Worm (Caenorhabditis elegans) whole organism, L4 larva: Measurements from ENCODE around the gene cpr-9.

ENCODE experiments used
- D1046.2 ChIP-seq: fragments of 200-800 bp; sonication (Bioruptor generic); IDR thresholded peaks from 2 replicates; pipeline ENCODE4 v1.3.6; 2022; ENCODE audit warnings: missing genetic modification characterization, missing compliant biosample characterization
- T20F7.1 ChIP-seq: fragments of 200-800 bp; sonication (Bioruptor generic); optimal IDR thresholded peaks from 2 replicates; lab custom pipeline; 2018; ENCODE audit warnings: mild to moderate bottlenecking, missing genetic modification characterization, missing compliant biosample characterization
- T26A8.4 ChIP-seq: fragments of 200-800 bp; sonication (Bioruptor generic); IDR thresholded peaks from 2 replicates; pipeline ENCODE4 v1.3.6; 2022; ENCODE audit warnings: missing genetic modification characterization, missing compliant biosample characterization
- Y48G9A.11 ChIP-seq: fragments of 200-800 bp; sonication (Bioruptor generic); IDR thresholded peaks from 2 replicates; pipeline ENCODE4 v1.3.6; 2022; ENCODE audit warnings: missing genetic modification reagents, missing genetic modification characterization, missing compliant biosample characterization
- ceh-20 ChIP-seq: fragments of 200-800 bp; sonication (Bioruptor generic); IDR thresholded peaks from 2 replicates; pipeline ENCODE4 v1.3.6; 2022; ENCODE audit warnings: missing genetic modification reagents, missing genetic modification characterization, missing compliant biosample characterization
- ceh-28 ChIP-seq: fragments of 150-350 bp; optimal IDR thresholded peaks from 2 replicates; lab custom pipeline; 2014; ENCODE audit warnings: missing biosample characterization, missing genetic modification reagents, missing genetic modification characterization
- ceh-32 ChIP-seq: sonication (generic microtip); optimal IDR thresholded peaks from 2 replicates; lab custom pipeline; 2016; ENCODE audit warnings: mild to moderate bottlenecking, missing genetic modification characterization, missing compliant biosample characterization; ENCODE audit not compliant: poor library complexity
- ceh-62 ChIP-seq: sonication (generic microtip); optimal IDR thresholded peaks from 2 replicates; lab custom pipeline; 2017; ENCODE audit warnings: missing biosample characterization, missing genetic modification characterization
- ceh-82 ChIP-seq: sonication (generic microtip); optimal IDR thresholded peaks from 2 replicates; lab custom pipeline; 2017; ENCODE audit warnings: missing biosample characterization, missing genetic modification characterization
- ctbp-1 ChIP-seq: fragments of 200-800 bp; sonication (Bioruptor generic); IDR thresholded peaks from 2 replicates; pipeline ENCODE4 v1.3.6; 2022; ENCODE audit warnings: missing genetic modification reagents, missing genetic modification characterization, missing compliant biosample characterization
- daf-16 ChIP-seq, 3 experiments: sonication (generic microtip); optimal IDR thresholded peaks; 2 replicates each; lab custom pipeline; 2016 to 2017; ENCODE audit warnings: missing genetic modification characterization in 3 of 3, missing genetic modification reagents in 3 of 3, mild to moderate bottlenecking in 2 of 3, missing compliant biosample characterization in 2 of 3, missing biosample characterization in 1 of 3, moderate library complexity in 1 of 3
- daf-8 ChIP-seq: fragments of 200-800 bp; sonication (Bioruptor generic); IDR thresholded peaks from 2 replicates; pipeline ENCODE4 v1.3.6; 2022; ENCODE audit warnings: missing genetic modification characterization, missing compliant biosample characterization
- dpl-1 ChIP-seq: fragments of 150-350 bp; optimal IDR thresholded peaks from 2 replicates; lab custom pipeline; 2014; ENCODE audit warnings: missing biosample characterization, missing genetic modification reagents, missing genetic modification characterization
- duxl-1 ChIP-seq: sonication (generic microtip); optimal IDR thresholded peaks from 2 replicates; lab custom pipeline; 2016; ENCODE audit warnings: mild to moderate bottlenecking, missing genetic modification characterization, moderate library complexity, missing compliant biosample characterization; ENCODE audit not compliant: poor library complexity
- dve-1 ChIP-seq: sonication (generic microtip); optimal IDR thresholded peaks from 2 replicates; lab custom pipeline; 2017; ENCODE audit warnings: antibody characterized with exemption, mild to moderate bottlenecking, missing genetic modification characterization, missing compliant biosample characterization; ENCODE audit not compliant: insufficient read depth
- egl-27 ChIP-seq: sonication (generic microtip); optimal IDR thresholded peaks from 3 replicates; lab custom pipeline; 2017; ENCODE audit warnings: missing biosample characterization, missing genetic modification reagents, missing genetic modification characterization
- fkh-10 ChIP-seq: fragments of 150-350 bp; optimal IDR thresholded peaks from 2 replicates; lab custom pipeline; 2014; ENCODE audit warnings: missing biosample characterization, missing genetic modification reagents, missing genetic modification characterization
- hlh-11 ChIP-seq: fragments of 200-800 bp; sonication (Bioruptor generic); optimal IDR thresholded peaks from 2 replicates; lab custom pipeline; 2018; ENCODE audit warnings: mild to moderate bottlenecking, missing genetic modification characterization, missing compliant biosample characterization
- hmg-1.1 ChIP-seq: fragments of 200-800 bp; sonication (Bioruptor generic); IDR thresholded peaks from 2 replicates; pipeline ENCODE4 v1.3.6; 2022; ENCODE audit warnings: missing genetic modification reagents, missing genetic modification characterization, missing compliant biosample characterization
- lin-13 ChIP-seq: fragments of 150-350 bp; optimal IDR thresholded peaks from 2 replicates; lab custom pipeline; 2014; ENCODE audit warnings: missing biosample characterization, missing genetic modification reagents, missing genetic modification characterization
- lin-29 ChIP-seq: fragments of 200-800 bp; sonication (Bioruptor generic); IDR thresholded peaks from 2 replicates; pipeline ENCODE4 v1.3.6; 2022; ENCODE audit warnings: missing genetic modification reagents, missing genetic modification characterization, missing compliant biosample characterization
- lin-38 ChIP-seq: fragments of 200-800 bp; sonication (Bioruptor generic); IDR thresholded peaks from 2 replicates; pipeline ENCODE4 v1.3.6; 2022; ENCODE audit warnings: missing genetic modification reagents, missing genetic modification characterization, missing compliant biosample characterization
- lir-3 ChIP-seq: sonication (generic microtip); optimal IDR thresholded peaks from 2 replicates; lab custom pipeline; 2016; ENCODE audit warnings: mild to moderate bottlenecking, missing genetic modification characterization, missing compliant biosample characterization
- lsy-2 ChIP-seq, 2 experiments: fragments of 150-350 bp in 1 of 2; sonication (generic microtip) in 1 of 2; optimal IDR thresholded peaks; 2 replicates each; lab custom pipeline; 2014 to 2017; ENCODE audit warnings: missing biosample characterization in 2 of 2, missing genetic modification characterization in 2 of 2
- madf-9 ChIP-seq: fragments of 200-800 bp; sonication (Bioruptor generic); conservative IDR thresholded peaks from 2 replicates; pipeline ENCODE4 v1.3.6; 2022; ENCODE audit warnings: missing genetic modification reagents, missing genetic modification characterization, missing compliant biosample characterization
- mdl-1 ChIP-seq, 2 experiments: fragments of 150-350 bp in 1 of 2; sonication (generic microtip) in 1 of 2; optimal IDR thresholded peaks; 2 replicates each; lab custom pipeline; 2014 to 2017; ENCODE audit warnings: missing biosample characterization in 2 of 2, missing genetic modification characterization in 2 of 2
- mep-1 ChIP-seq: fragments of 150-350 bp; sonication (generic microtip); optimal IDR thresholded peaks from 3 replicates; lab custom pipeline; 2014; ENCODE audit warnings: missing biosample characterization, missing genetic modification characterization
- mes-2 ChIP-seq: sonication (generic microtip); optimal IDR thresholded peaks from 2 replicates; lab custom pipeline; 2016; ENCODE audit warnings: missing genotype, mild to moderate bottlenecking, missing genetic modification characterization, missing compliant biosample characterization; ENCODE audit not compliant: poor library complexity, severe bottlenecking
- nhr-102 ChIP-seq: sonication (generic microtip); optimal IDR thresholded peaks from 2 replicates; lab custom pipeline; 2016; ENCODE audit warnings: mild to moderate bottlenecking, missing genetic modification characterization, moderate library complexity, missing compliant biosample characterization
- nhr-11 ChIP-seq: fragments of 150-350 bp; optimal IDR thresholded peaks from 2 replicates; lab custom pipeline; 2014; ENCODE audit warnings: missing biosample characterization, missing genetic modification characterization
- nhr-237 ChIP-seq: sonication (generic microtip); optimal IDR thresholded peaks from 2 replicates; lab custom pipeline; 2017; ENCODE audit warnings: missing biosample characterization, missing genetic modification characterization
- nhr-25 ChIP-seq: sonication (generic microtip); optimal IDR thresholded peaks from 2 replicates; lab custom pipeline; 2017; ENCODE audit warnings: missing genetic modification characterization, mild to moderate bottlenecking, missing compliant biosample characterization, antibody characterized with exemption, moderate library complexity, borderline replicate concordance; ENCODE audit not compliant: insufficient read depth
- nhr-28 ChIP-seq: fragments of 150-350 bp; optimal IDR thresholded peaks from 2 replicates; lab custom pipeline; 2014; ENCODE audit warnings: missing biosample characterization, missing genetic modification characterization
- nhr-48 ChIP-seq: sonication (generic microtip); optimal IDR thresholded peaks from 2 replicates; lab custom pipeline; 2016; ENCODE audit warnings: mild to moderate bottlenecking, missing genetic modification characterization, missing compliant biosample characterization
- nhr-6 ChIP-seq: fragments of 150-350 bp; optimal IDR thresholded peaks from 2 replicates; lab custom pipeline; 2014; ENCODE audit warnings: missing biosample characterization, missing genetic modification characterization
- nhr-76 ChIP-seq: fragments of 150-350 bp; optimal IDR thresholded peaks from 2 replicates; lab custom pipeline; 2014; ENCODE audit warnings: missing biosample characterization, missing genetic modification characterization
- php-3 ChIP-seq: fragments of 200-800 bp; sonication (Bioruptor generic); IDR thresholded peaks from 2 replicates; pipeline ENCODE4 v1.3.6; 2022; ENCODE audit warnings: missing genetic modification reagents, missing genetic modification characterization, missing compliant biosample characterization
- rbr-2 ChIP-seq: sonication (generic microtip); optimal IDR thresholded peaks from 2 replicates; lab custom pipeline; 2016; ENCODE audit warnings: missing genotype, missing genetic modification characterization, missing compliant biosample characterization
- set-16 ChIP-seq: fragments of 200-800 bp; sonication (Bioruptor generic); IDR thresholded peaks from 2 replicates; pipeline ENCODE4 v1.3.6; 2022; ENCODE audit warnings: missing genetic modification reagents, missing genetic modification characterization, missing compliant biosample characterization
- snpc-1.2 ChIP-seq: fragments of 200-800 bp; sonication (Bioruptor generic); IDR thresholded peaks from 2 replicates; pipeline ENCODE4 v1.3.6; 2022; ENCODE audit warnings: missing genetic modification reagents, missing genetic modification characterization, missing compliant biosample characterization
- snpc-4 ChIP-seq: fragments of 150-350 bp; optimal IDR thresholded peaks from 2 replicates; lab custom pipeline; 2014; ENCODE audit warnings: missing biosample characterization, missing genetic modification characterization
- spr-3 ChIP-seq: fragments of 200-800 bp; sonication (Bioruptor generic); optimal IDR thresholded peaks from 2 replicates; lab custom pipeline; 2018; ENCODE audit warnings: mild to moderate bottlenecking, missing genetic modification characterization, missing compliant biosample characterization
- unc-130 ChIP-seq: sonication (generic microtip); optimal IDR thresholded peaks from 2 replicates; lab custom pipeline; 2016; ENCODE audit warnings: missing genetic modification reagents, missing genetic modification characterization, missing compliant biosample characterization
- unc-62 ChIP-seq, 3 experiments: fragments of 150-350 bp in 1 of 3; sonication (generic microtip); optimal IDR thresholded peaks in 2 of 3; peaks in 1 of 3; 1 replicate in 1 of 3; 2 replicates in 2 of 3; lab custom pipeline; 2014 to 2017; ENCODE audit warnings: missing biosample characterization in 3 of 3, missing genetic modification characterization in 3 of 3, missing genetic modification reagents in 3 of 3, missing genotype in 1 of 3
- zag-1 ChIP-seq: fragments of 150-350 bp; optimal IDR thresholded peaks from 2 replicates; lab custom pipeline; 2014; ENCODE audit warnings: missing biosample characterization, missing genetic modification characterization
- zfp-2 ChIP-seq: sonication (generic microtip); optimal IDR thresholded peaks from 2 replicates; lab custom pipeline; 2016; ENCODE audit warnings: mild to moderate bottlenecking, missing genetic modification characterization, missing compliant biosample characterization

Gene cpr-9

DNA sequence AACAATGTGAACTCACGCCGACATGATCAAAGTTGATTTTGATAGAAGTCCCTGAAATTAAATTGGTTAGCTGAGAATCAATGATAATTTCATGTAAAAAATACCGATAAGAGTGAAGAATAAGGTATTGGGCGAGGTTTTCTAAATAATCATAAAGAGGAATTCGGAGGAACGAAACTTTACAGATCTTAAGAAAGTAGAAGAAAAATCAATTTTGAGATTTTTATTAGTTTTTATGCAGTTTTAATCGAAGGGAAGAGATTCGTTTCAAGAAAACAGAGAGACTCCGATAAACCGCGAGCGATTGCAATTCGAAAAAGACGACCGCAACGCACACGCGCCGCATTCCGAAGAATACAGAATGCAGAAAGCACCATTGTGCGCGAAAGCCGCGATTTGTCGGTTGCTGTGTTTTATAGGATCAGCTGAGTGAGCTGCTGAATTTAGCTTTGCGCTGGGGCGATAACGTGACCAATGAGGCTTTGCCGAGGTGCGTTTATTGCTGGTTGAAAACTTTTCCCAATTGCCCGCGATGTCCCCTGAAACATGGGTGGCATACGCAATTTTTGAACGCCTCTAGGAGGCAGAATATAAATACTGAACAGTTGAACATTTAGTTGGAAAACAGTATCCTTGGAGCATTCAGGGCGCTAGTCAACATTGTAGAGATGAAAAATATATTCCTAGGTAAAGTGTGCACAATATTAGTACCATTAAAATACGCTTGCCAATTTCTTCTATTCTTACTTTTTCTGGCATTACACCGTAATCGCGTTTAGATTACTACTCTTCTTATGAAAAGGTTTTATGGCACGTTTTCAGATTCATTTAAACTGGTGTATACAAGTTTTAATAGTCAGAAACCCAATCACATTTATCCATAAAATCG lies 22.9 kb upstream of the cpr-9 start, which contains the start of gene snr-4 (continued):
- peak; percentile 78 for TF ChIP-seq duxl-1 (tag; lab: Kevin White, UChicago)
- TF ChIP-seq nhr-25: peak; percentile 79
- TF ChIP-seq dve-1 (tag; lab: Kevin White, UChicago): peak; percentile 96
- no peak for TF ChIP-seq daf-8 (GFP tag; lab: Robert Waterston, UW)
- TF ChIP-seq T26A8.4 (GFP tag; lab: Robert Waterston, UW): peak; percentile 96
- peak; percentile 83 for TF ChIP-seq snpc-1.2 (GFP tag; lab: Robert Waterston, UW)
- peak; percentile 82 for TF ChIP-seq dpl-1 (GFP tag; lab: Kevin White, UChicago)
- peak; percentile 60 to 88 for TF ChIP-seq daf-16 (GFP tag; optimal IDR thresholded peaks at IDR 0.05; lab: Kevin White, UChicago)
- peak; percentile 80 for TF ChIP-seq daf-16 (tag; optimal IDR thresholded peaks at IDR 0.05; lab: Kevin White, UChicago)
- TF ChIP-seq lir-3 (tag; lab: Kevin White, UChicago): peak; percentile 18
- TF ChIP-seq D1046.2 (GFP tag; lab: Robert Waterston, UW): peak; percentile 56; the same call in 1 of the 2 replicates
- peak; percentile 95 for TF ChIP-seq mes-2 (tag; lab: Kevin White, UChicago)
- TF ChIP-seq nhr-6 (tag; lab: Kevin White, UChicago): peak; percentile 98
- TF ChIP-seq spr-3: peak; percentile 78
- TF ChIP-seq lin-29: no peak
- peak; percentile 84 for TF ChIP-seq nhr-48 (tag; lab: Kevin White, UChicago)
- peak; percentile 97 for TF ChIP-seq snpc-4 (tag; lab: Kevin White, UChicago)
- peak; percentile 50 for TF ChIP-seq zag-1 (tag; lab: Kevin White, UChicago)
- TF ChIP-seq set-16 (GFP tag; lab: Robert Waterston, UW): peak; percentile 71
- peak; percentile 76 to 88 for TF ChIP-seq mdl-1 (tag; optimal IDR thresholded peaks at IDR 0.05; lab: Kevin White, UChicago)
- peak; percentile 35 for TF ChIP-seq zfp-2 (tag; lab: Kevin White, UChicago)
- peak; percentile 87 for TF ChIP-seq php-3
- peak in 1 of 2 experiments; percentile 98 for TF ChIP-seq unc-62 (GFP tag; optimal IDR thresholded peaks at IDR 0.05 in 1 of 2; lab: Kevin White, UChicago)
- no peak for TF ChIP-seq unc-62 (tag; optimal IDR thresholded peaks at IDR 0.05; lab: Kevin White, UChicago)
- no peak for TF ChIP-seq nhr-237 (tag; lab: Kevin White, UChicago)
- TF ChIP-seq nhr-76 (tag; lab: Kevin White, UChicago): no peak
- peak; percentile 93 for TF ChIP-seq rbr-2 (tag; lab: Kevin White, UChicago)

DNA sequence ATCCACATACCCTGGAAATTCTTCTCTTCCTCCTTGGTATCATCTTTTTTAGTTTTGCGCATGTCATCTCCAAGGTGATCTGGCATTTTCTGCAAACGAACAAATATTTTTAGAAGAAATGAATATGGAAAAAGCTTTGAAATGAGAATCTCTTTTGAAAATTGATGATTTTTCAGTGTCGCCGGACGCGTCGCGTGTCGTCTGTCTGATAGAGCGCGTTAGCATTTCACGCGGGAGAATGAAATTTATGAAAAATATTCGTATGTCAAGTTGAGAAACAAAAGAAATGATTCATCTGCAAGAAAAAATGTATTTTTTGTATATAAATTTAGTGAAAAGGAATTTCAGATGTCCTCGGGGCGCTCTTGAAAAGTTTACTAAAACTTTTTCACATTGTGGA lies 20.5 kb upstream of the cpr-9 start, which contains the start of gene rpt-1:
Gene rpt-1, minus strand, starts transcription at position 89 of the 400 bp plus-strand sequence.
- TF ChIP-seq Y48G9A.11 (GFP tag; lab: Robert Waterston, UW) (no peak), ceh-82 (tag; lab: Kevin White, UChicago) (no peak), ctbp-1 (GFP tag; lab: Robert Waterston, UW) (no peak), T20F7.1 (GFP tag; lab: Kevin White, UChicago) (peak; percentile 3), ceh-62 (tag; lab: Kevin White, UChicago) (no peak), hlh-11 (tag; lab: Kevin White, UChicago) (peak; percentile 19), madf-9 (GFP tag; lab: Robert Waterston, UW) (no peak), hmg-1.1 (peak; percentile 44; the same call in 1 of the 2 replicates), mep-1 (tag; lab: Kevin White, UChicago) (peak; percentile 40), dpl-1 (GFP tag; lab: Kevin White, UChicago) (peak; percentile 90), ceh-20 (GFP tag; lab: Robert Waterston, UW) (no peak), fkh-10 (GFP tag; lab: Kevin White, UChicago) (no peak), nhr-6 (tag; lab: Kevin White, UChicago) (peak; percentile 99), lsy-2 (tag; optimal IDR thresholded peaks at IDR 0.05; lab: Kevin White, UChicago) (peak in 1 of 2 experiments; percentile 80), lin-38 (GFP tag; lab: Robert Waterston, UW) (peak; percentile 89), nhr-102 (tag; lab: Kevin White, UChicago) (peak; percentile 18), ceh-28 (no peak), lin-13 (GFP tag; lab: Kevin White, UChicago) (peak; percentile 57), mes-2 (tag; lab: Kevin White, UChicago) (peak; percentile 79), nhr-28 (peak; percentile 14), snpc-4 (tag; lab: Kevin White, UChicago) (peak; percentile 60), nhr-11 (tag; lab: Kevin White, UChicago) (peak; percentile 13), unc-130 (peak; percentile 5), rbr-2 (tag; lab: Kevin White, UChicago) (peak; percentile 39), ceh-32 (tag; lab: Kevin White, UChicago) (no peak), egl-27 (no peak)
